Worm (Caenorhabditis elegans) whole organism, young adult: ENCODE results near the gene atat-2.

Experiments used
- B0019.2 ChIP-seq: fragments of 200-800 bp; sonication (Bioruptor generic); conservative IDR thresholded peaks from 2 replicates; pipeline ENCODE4 v1.3.6; 2022; ENCODE audit warnings: missing genetic modification reagents, missing genetic modification characterization, missing compliant biosample characterization
- B0035.1 ChIP-seq: sonication (generic microtip); optimal IDR thresholded peaks from 2 replicates; lab custom pipeline; 2016; ENCODE audit warnings: missing genetic modification characterization, mild to moderate bottlenecking, missing compliant biosample characterization, missing genotype, missing genetic modification reagents
- F22D6.2 ChIP-seq: sonication (generic microtip); optimal IDR thresholded peaks from 2 replicates; lab custom pipeline; 2016; ENCODE audit warnings: mild to moderate bottlenecking, missing genetic modification characterization, missing compliant biosample characterization
- F33H1.4 ChIP-seq: fragments of 200-800 bp; sonication (Bioruptor generic); IDR thresholded peaks from 2 replicates; pipeline ENCODE4 v1.3.6; 2022; ENCODE audit warnings: missing genetic modification reagents, missing genetic modification characterization, missing compliant biosample characterization
- F52B5.7 ChIP-seq: sonication (generic microtip); optimal IDR thresholded peaks from 2 replicates; lab custom pipeline; 2016; ENCODE audit warnings: mild to moderate bottlenecking, missing genetic modification characterization, missing compliant biosample characterization
- Y67H2A.10 ChIP-seq: fragments of 200-800 bp; sonication (Bioruptor generic); conservative IDR thresholded peaks from 2 replicates; pipeline ENCODE4 v1.3.6; 2022; ENCODE audit warnings: missing genetic modification reagents, missing genetic modification characterization, missing compliant biosample characterization
- Y95B8A.8 ChIP-seq: fragments of 200-800 bp; sonication (Bioruptor generic); IDR thresholded peaks from 2 replicates; pipeline ENCODE4 v1.3.6; 2022; ENCODE audit warnings: missing genetic modification reagents, missing genetic modification characterization, missing compliant biosample characterization
- attf-6 ChIP-seq: fragments of 200-800 bp; sonication (Bioruptor generic); IDR thresholded peaks from 2 replicates; pipeline ENCODE4 v1.3.6; 2022; ENCODE audit warnings: missing genetic modification reagents, missing genetic modification characterization, missing compliant biosample characterization
- cebp-2 ChIP-seq: fragments of 200-800 bp; sonication (Bioruptor generic); IDR thresholded peaks from 2 replicates; pipeline ENCODE4 v1.3.6; 2022; ENCODE audit warnings: missing genetic modification characterization, missing compliant biosample characterization
- ceh-100 ChIP-seq: fragments of 200-800 bp; sonication (Bioruptor generic); IDR thresholded peaks from 2 replicates; pipeline ENCODE4 v1.3.6; 2022; ENCODE audit warnings: missing genetic modification reagents, missing genetic modification characterization, missing compliant biosample characterization
- ceh-27 ChIP-seq: fragments of 200-800 bp; sonication (Bioruptor generic); optimal IDR thresholded peaks from 2 replicates; lab custom pipeline; 2018; ENCODE audit warnings: mild to moderate bottlenecking, missing genetic modification characterization, moderate library complexity, missing compliant biosample characterization
- ceh-40 ChIP-seq: fragments of 200-800 bp; sonication (Bioruptor generic); IDR thresholded peaks from 2 replicates; pipeline ENCODE4 v1.3.6; 2022; ENCODE audit warnings: missing genetic modification characterization, missing compliant biosample characterization
- efl-1 ChIP-seq: fragments of 150-350 bp; optimal IDR thresholded peaks from 2 replicates; lab custom pipeline; 2014; ENCODE audit warnings: missing biosample characterization, missing genetic modification reagents, missing genetic modification characterization
- egl-18 ChIP-seq: fragments of 200-800 bp; sonication (Bioruptor generic); IDR thresholded peaks from 2 replicates; pipeline ENCODE4 v1.3.6; 2022; ENCODE audit warnings: missing genetic modification reagents, missing genetic modification characterization, missing compliant biosample characterization
- hlh-26 ChIP-seq: fragments of 200-800 bp; sonication (Bioruptor generic); conservative IDR thresholded peaks from 2 replicates; pipeline ENCODE4 v1.3.6; 2022; ENCODE audit warnings: missing genetic modification reagents, missing genetic modification characterization, missing compliant biosample characterization
- hrde-1 ChIP-seq: sonication (generic microtip); optimal IDR thresholded peaks from 2 replicates; lab custom pipeline; 2016; ENCODE audit warnings: missing genetic modification characterization, mild to moderate bottlenecking, missing compliant biosample characterization, moderate library complexity, missing genotype, missing genetic modification reagents, borderline replicate concordance
- hsf-1 ChIP-seq: fragments of 200-800 bp; sonication (Bioruptor generic); IDR thresholded peaks from 2 replicates; pipeline ENCODE4 v1.3.6; 2022; ENCODE audit warnings: missing genetic modification reagents, missing genetic modification characterization, missing compliant biosample characterization
- lag-1 ChIP-seq: fragments of 200-800 bp; sonication (Bioruptor generic); IDR thresholded peaks from 2 replicates; pipeline ENCODE4 v1.3.6; 2022; ENCODE audit warnings: missing genetic modification reagents, missing genetic modification characterization, missing compliant biosample characterization
- let-607 ChIP-seq, 2 experiments: fragments of 200-800 bp in 1 of 2; sonication (Bioruptor generic) in 1 of 2; sonication (generic microtip) in 1 of 2; optimal IDR thresholded peaks; 2 replicates each; lab custom pipeline; 2016 to 2018; ENCODE audit warnings: mild to moderate bottlenecking in 2 of 2, missing compliant biosample characterization in 2 of 2, missing genetic modification characterization in 2 of 2, moderate library complexity in 2 of 2, missing genotype in 1 of 2
- lsy-27 ChIP-seq: sonication (generic microtip); optimal IDR thresholded peaks from 2 replicates; lab custom pipeline; 2017; ENCODE audit warnings: missing genetic modification characterization, mild to moderate bottlenecking, missing compliant biosample characterization, antibody characterized with exemption, missing genotype, borderline replicate concordance; ENCODE audit not compliant: insufficient read depth
- mel-28 ChIP-seq: sonication (generic microtip); optimal IDR thresholded peaks from 2 replicates; lab custom pipeline; 2016; ENCODE audit warnings: borderline replicate concordance, mild to moderate bottlenecking, missing genetic modification characterization, missing compliant biosample characterization
- mes-4 ChIP-seq: sonication (generic microtip); optimal IDR thresholded peaks from 2 replicates; lab custom pipeline; 2016; ENCODE audit warnings: missing genotype, missing genetic modification characterization, missing compliant biosample characterization
- nhr-179 ChIP-seq: sonication (generic microtip); optimal IDR thresholded peaks from 2 replicates; lab custom pipeline; 2016; ENCODE audit warnings: mild to moderate bottlenecking, missing genetic modification characterization, missing compliant biosample characterization
- rec-8 ChIP-seq, 2 experiments: sonication (generic microtip); optimal IDR thresholded peaks; 2 replicates each; lab custom pipeline; 2016; ENCODE audit warnings: mild to moderate bottlenecking in 2 of 2, missing genetic modification characterization in 2 of 2, missing genetic modification reagents in 2 of 2, missing genotype in 2 of 2, missing biosample characterization in 1 of 2, missing compliant biosample characterization in 1 of 2, moderate library complexity in 1 of 2
- snpc-1.1 ChIP-seq: sonication (generic microtip); optimal IDR thresholded peaks from 2 replicates; lab custom pipeline; 2017; ENCODE audit warnings: missing genetic modification characterization, mild to moderate bottlenecking, missing compliant biosample characterization, antibody characterized with exemption, moderate library complexity, missing genotype, missing genetic modification reagents; ENCODE audit not compliant: insufficient read depth
- snpc-4 ChIP-seq, 5 experiments: fragments of 150-350 bp in 1 of 5; sonication (generic microtip) in 4 of 5; optimal IDR thresholded peaks; 2 replicates each; lab custom pipeline; 2014 to 2018; ENCODE audit warnings: missing genetic modification characterization in 5 of 5, missing biosample characterization in 3 of 5, antibody characterized with exemption in 2 of 5, mild to moderate bottlenecking in 2 of 5, missing compliant biosample characterization in 2 of 5, missing genotype in 2 of 5, moderate library complexity in 2 of 5, missing genetic modification reagents in 1 of 5
- sptf-2 ChIP-seq: fragments of 200-800 bp; sonication (Bioruptor generic); optimal IDR thresholded peaks from 2 replicates; lab custom pipeline; 2018; ENCODE audit warnings: mild to moderate bottlenecking, missing genetic modification characterization, missing compliant biosample characterization
- unc-130 ChIP-seq: sonication (generic microtip); optimal IDR thresholded peaks from 2 replicates; lab custom pipeline; 2016; ENCODE audit warnings: missing genetic modification reagents, missing genetic modification characterization, missing compliant biosample characterization
- zfh-2 ChIP-seq: fragments of 200-800 bp; sonication (Bioruptor generic); conservative IDR thresholded peaks from 2 replicates; pipeline ENCODE4 v1.3.6; 2022; ENCODE audit warnings: missing genetic modification reagents, missing genetic modification characterization, missing compliant biosample characterization
- ztf-25 ChIP-seq: fragments of 200-800 bp; sonication (Bioruptor generic); IDR thresholded peaks from 2 replicates; pipeline ENCODE4 v1.3.6; 2022; ENCODE audit warnings: missing genetic modification reagents, missing genetic modification characterization, missing compliant biosample characterization

The atat-2 gene

DNA sequence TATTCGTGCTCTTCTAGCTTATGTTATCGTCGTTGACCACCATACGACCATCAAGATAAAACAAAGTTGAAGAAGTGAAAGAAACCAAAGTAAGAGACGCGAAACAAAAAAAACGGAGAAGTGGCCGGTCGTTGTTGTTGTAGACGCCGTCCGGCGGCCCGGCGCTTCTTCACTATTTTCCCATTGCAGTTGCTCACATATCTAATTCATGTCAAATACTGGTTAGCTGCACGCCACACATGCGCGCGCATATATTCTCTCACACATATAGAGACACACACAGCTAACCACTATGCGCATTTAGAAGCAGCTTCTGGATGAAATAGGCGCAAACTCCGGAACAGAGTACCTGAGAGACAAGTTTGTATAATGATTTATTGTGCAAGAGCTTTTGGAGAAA, 19.1 kb downstream of the atat-2 start:
- no peak for TF ChIP-seq F22D6.2 (tag; lab: Kevin White, UChicago)
- no peak for TF ChIP-seq Y95B8A.8 (GFP tag; lab: Robert Waterston, UW)
- TF ChIP-seq let-607 (tag; optimal IDR thresholded peaks at IDR 0.05; lab: Kevin White, UChicago) = no peak
- no peak for TF ChIP-seq B0035.1
- TF ChIP-seq rec-8 (tag; optimal IDR thresholded peaks at IDR 0.05; lab: Kevin White, UChicago) = no peak

DNA sequence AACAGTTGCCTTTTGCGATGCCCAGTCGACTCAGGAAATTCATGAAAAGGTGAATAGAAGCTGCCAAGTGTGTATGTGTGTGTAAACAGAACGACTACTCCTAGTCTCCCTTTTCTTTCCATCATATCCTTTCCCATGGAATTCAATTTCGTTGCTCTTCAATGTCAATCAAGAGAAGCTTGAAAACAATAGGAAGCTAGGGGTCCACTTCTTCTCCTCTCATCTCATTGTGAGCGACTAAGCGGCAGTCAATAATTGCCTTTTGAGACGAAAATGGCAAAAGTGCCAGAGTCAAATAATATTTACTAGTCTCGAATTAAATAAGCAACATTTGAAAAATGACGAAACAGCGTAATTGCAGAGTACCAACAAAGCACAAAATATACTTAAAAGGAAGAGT, 20.7 kb downstream of the atat-2 start:
- TF ChIP-seq snpc-4 (GFP tag; optimal IDR thresholded peaks at IDR 0.05; lab: Kevin White, UChicago) = no peak
- no peak for TF ChIP-seq snpc-4 (tag; optimal IDR thresholded peaks at IDR 0.05; lab: Kevin White, UChicago)
- no peak for TF ChIP-seq unc-130 (GFP tag; lab: Kevin White, UChicago)
- no peak for TF ChIP-seq efl-1 (GFP tag; lab: Kevin White, UChicago)
- no peak for TF ChIP-seq egl-18 (GFP tag; lab: Robert Waterston, UW)
- no peak for TF ChIP-seq ceh-40 (GFP tag; lab: Robert Waterston, UW)
- no peak for TF ChIP-seq mes-4 (tag; lab: Kevin White, UChicago)
- no peak for TF ChIP-seq ceh-100
- no peak for TF ChIP-seq F22D6.2 (tag; lab: Kevin White, UChicago)
- TF ChIP-seq mel-28 = no peak
- no peak for TF ChIP-seq snpc-1.1 (tag; lab: Kevin White, UChicago)
- no peak for TF ChIP-seq hrde-1
- TF ChIP-seq attf-6 (GFP tag; lab: Robert Waterston, UW) = no peak
- no peak for TF ChIP-seq lag-1
- no peak for TF ChIP-seq F52B5.7 (tag; lab: Kevin White, UChicago)
- TF ChIP-seq Y95B8A.8 (GFP tag; lab: Robert Waterston, UW) = no peak
- no peak for TF ChIP-seq lsy-27 (tag; lab: Kevin White, UChicago)
- TF ChIP-seq, all 124 proteins: peak for 0

DNA sequence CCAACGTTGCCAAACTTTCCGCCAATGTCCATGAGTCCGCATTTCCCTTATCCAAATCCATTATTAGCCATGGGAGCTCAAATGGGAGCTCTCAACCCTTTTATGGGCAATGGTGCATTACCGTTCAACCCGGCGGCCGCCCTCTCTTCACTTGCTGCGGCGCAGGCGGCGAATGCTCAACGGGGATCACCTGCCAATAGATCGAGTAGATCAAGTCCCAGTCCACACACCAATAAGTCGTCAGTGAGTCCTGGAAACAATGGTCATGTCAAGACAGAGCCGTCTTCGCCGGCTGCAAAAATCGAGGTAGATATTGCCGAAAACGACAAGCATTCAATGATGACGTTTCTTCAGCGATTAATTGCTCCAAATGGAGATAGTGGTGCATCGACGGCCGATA, 23.3 kb downstream of the atat-2 start:
- TF ChIP-seq ceh-40 (GFP tag; lab: Robert Waterston, UW) (no peak), sptf-2 (GFP tag; lab: Kevin White, UChicago) (no peak), hsf-1 (GFP tag; lab: Robert Waterston, UW) (no peak), cebp-2 (GFP tag; lab: Robert Waterston, UW) (0 out of 2 replicates have a peak, but pooled peaks have one; percentile 67), ztf-25 (GFP tag; lab: Robert Waterston, UW) (0 out of 2 replicates have a peak, but pooled peaks have one; percentile 10), mel-28 (no peak), zfh-2 (peak; percentile 56), F33H1.4 (GFP tag; lab: Robert Waterston, UW) (no peak)

DNA sequence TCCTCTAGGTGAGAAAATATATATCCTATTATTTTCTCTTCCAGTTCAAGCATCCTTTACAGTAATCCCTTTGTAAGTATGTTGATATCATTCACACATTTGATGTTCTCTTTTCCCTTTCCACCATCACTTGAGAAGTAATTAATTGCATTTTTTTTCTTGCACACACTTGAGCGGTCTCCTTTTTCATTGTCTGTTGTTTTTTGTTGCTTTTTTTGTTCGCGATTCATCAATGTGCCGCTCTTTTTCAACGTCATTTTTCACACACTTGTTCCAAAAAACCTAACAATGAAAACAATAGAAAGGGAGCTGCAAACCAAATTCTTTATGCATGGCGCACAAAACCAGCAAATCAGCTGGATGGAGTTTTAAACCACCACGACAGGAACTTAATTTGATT, 26.7 kb downstream of the atat-2 start, which contains the start of gene F49E10.4:
Gene F49E10.4, plus strand, starts transcription at position 301 of the 400 bp plus-strand sequence.
- TF ChIP-seq ceh-27 (GFP tag; lab: Kevin White, UChicago) (peak; percentile 35), hlh-26 (no peak)

DNA sequence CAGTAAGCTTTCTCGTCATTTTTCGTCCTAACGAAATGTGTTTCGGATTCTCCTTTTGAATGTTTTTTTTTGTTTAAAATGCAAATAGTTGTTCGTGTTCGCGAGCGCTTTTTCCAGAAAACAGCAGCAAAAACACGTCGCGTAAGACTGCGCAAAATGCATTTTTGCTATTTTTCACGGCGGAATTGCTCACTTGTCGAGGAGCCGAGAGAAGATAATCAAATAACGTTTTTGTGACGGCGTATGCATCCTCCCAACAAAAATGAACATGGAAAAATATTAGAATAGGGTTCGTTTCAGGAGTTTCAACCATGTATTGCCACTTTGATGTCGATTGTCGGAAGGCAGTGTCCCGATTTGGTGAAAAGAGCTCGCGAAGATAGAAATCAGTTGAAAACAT, 28.1 kb downstream of the atat-2 start:
- no peak for TF ChIP-seq ceh-100
- no peak for TF ChIP-seq egl-18 (GFP tag; lab: Robert Waterston, UW)
- no peak for TF ChIP-seq F22D6.2 (tag; lab: Kevin White, UChicago)
- no peak for TF ChIP-seq B0019.2 (GFP tag; lab: Robert Waterston, UW)
- TF ChIP-seq Y67H2A.10 (GFP tag; lab: Robert Waterston, UW) = no peak
- no peak for TF ChIP-seq nhr-179
